Worm (Caenorhabditis elegans): ENCODE measurements around the gene Y47D3A.32.

DNA sequence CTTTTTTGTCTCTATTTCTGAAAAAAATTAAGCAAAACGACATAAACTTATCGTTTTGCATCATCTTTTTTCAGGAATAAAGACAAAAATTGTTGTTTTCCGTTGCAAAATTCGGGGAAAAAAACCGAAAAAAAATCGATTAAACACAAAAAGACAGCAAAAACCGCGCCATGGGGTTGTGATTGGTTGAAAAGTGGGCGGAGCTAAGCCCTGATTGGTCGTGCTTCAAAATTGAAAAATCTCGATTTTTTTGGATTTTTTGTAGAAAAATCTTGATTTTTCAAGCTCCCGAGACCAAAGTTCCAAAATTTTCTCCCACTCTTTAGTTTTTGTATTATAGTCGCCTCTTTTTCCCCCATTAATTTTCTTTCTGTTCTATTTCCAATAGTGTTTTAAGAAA, 13.9 kb upstream of the Y47D3A.32 start:
- no peak for TF ChIP-seq unc-62 (GFP tag; optimal IDR thresholded peaks at IDR 0.05 in 1 of 2)
- no peak for TF ChIP-seq unc-62 (tag; optimal IDR thresholded peaks at IDR 0.05)
- no peak for TF ChIP-seq vab-7 (GFP tag; IDR thresholded peaks at IDR 0.05)
- no peak for TF ChIP-seq nhr-11 (tag; optimal IDR thresholded peaks at IDR 0.05)
- TF ChIP-seq dve-1 (tag; optimal IDR thresholded peaks at IDR 0.05; ENCODE audit: insufficient read depth) = no peak
- no peak for TF ChIP-seq lin-39 (tag; optimal IDR thresholded peaks at IDR 0.05)
- no peak for TF ChIP-seq nhr-102 (tag; optimal IDR thresholded peaks at IDR 0.05)
- TF ChIP-seq lsy-2 (tag; optimal IDR thresholded peaks at IDR 0.05) = no peak
- TF ChIP-seq mxl-2 (GFP tag; conservative IDR thresholded peaks at IDR 0.05) = no peak
- no peak for TF ChIP-seq lin-13 (GFP tag; optimal IDR thresholded peaks at IDR 0.05)
- no peak for TF ChIP-seq madf-5 (GFP tag; IDR thresholded peaks at IDR 0.05)
- TF ChIP-seq T20F7.1 (GFP tag; optimal IDR thresholded peaks at IDR 0.05) = no peak
- TF ChIP-seq nhr-28 (tag; optimal IDR thresholded peaks at IDR 0.05) = no peak

Data from whole organism, L4 larva.